Fruit fly (Drosophila melanogaster) whole organism, embryonic: ENCODE results near the gene dbe.
A peak's percentile ranks its signal among the peaks of the same experiment; 100 is the strongest.

Experiments used
- Adf1 ChIP-seq: fragments of 200-800 bp; sonication (Bioruptor generic); IDR thresholded peaks from 2 replicates; pipeline ENCODE4 v1.3.6; 2022; ENCODE audit warnings: missing biosample characterization, missing genetic modification characterization
- Aef1 ChIP-seq: fragments of 200-800 bp; sonication (Bioruptor generic); IDR thresholded peaks from 3 replicates; pipeline ENCODE4 v1.3.6; 2022; ENCODE audit warnings: missing biosample characterization, missing genetic modification characterization
- B-H2 ChIP-seq: fragments of 200-800 bp; sonication (Bioruptor generic); optimal IDR thresholded peaks from 2 replicates; lab custom pipeline; 2018; ENCODE audit warnings: missing biosample characterization, mild to moderate bottlenecking, missing genetic modification characterization
- CG10321 ChIP-seq: fragments of 200-800 bp; sonication (Bioruptor generic); IDR thresholded peaks from 2 replicates; pipeline ENCODE4 v1.3.6; 2022; ENCODE audit warnings: missing biosample characterization, missing genetic modification characterization
- CG11085 ChIP-seq: fragments of 200-800 bp; sonication (Bioruptor generic); IDR thresholded peaks from 2 replicates; pipeline ENCODE4 v1.3.6; 2022; ENCODE audit warnings: missing biosample characterization, missing genetic modification characterization
- CG11398 ChIP-seq: fragments of 200-800 bp; sonication (Bioruptor generic); optimal IDR thresholded peaks from 2 replicates; lab custom pipeline; 2016; ENCODE audit warnings: missing biosample characterization, missing genetic modification characterization
- CG12071 ChIP-seq: fragments of 200-800 bp; sonication (Bioruptor generic); optimal IDR thresholded peaks from 3 replicates; lab custom pipeline; 2018; ENCODE audit warnings: missing biosample characterization, mild to moderate bottlenecking, missing genetic modification characterization
- CG12769 ChIP-seq: fragments of 200-800 bp; sonication (Bioruptor generic); optimal IDR thresholded peaks from 2 replicates; lab custom pipeline; 2019; ENCODE audit warnings: missing biosample characterization, mild to moderate bottlenecking, missing genetic modification characterization, moderate library complexity
- CG17328 ChIP-seq: fragments of 200-800 bp; sonication (Bioruptor generic); IDR thresholded peaks from 2 replicates; pipeline ENCODE4 v1.3.6; 2022; ENCODE audit warnings: missing biosample characterization, missing genetic modification characterization
- CG2875 ChIP-seq: fragments of 200-800 bp; sonication (Bioruptor generic); optimal IDR thresholded peaks from 2 replicates; lab custom pipeline; 2017; ENCODE audit warnings: missing biosample characterization, mild to moderate bottlenecking, missing genetic modification characterization, missing genetic modification reagents
- CG3065 ChIP-seq: fragments of 200-800 bp; sonication (Bioruptor generic); optimal IDR thresholded peaks from 2 replicates; lab custom pipeline; 2016; ENCODE audit warnings: missing biosample characterization, missing genetic modification characterization
- CG31224 ChIP-seq: fragments of 200-800 bp; sonication (Bioruptor generic); IDR thresholded peaks from 2 replicates; pipeline ENCODE4 v1.3.6; 2022; ENCODE audit warnings: missing biosample characterization, missing genetic modification characterization
- CG31365 ChIP-seq: fragments of 200-800 bp; sonication (Bioruptor generic); optimal IDR thresholded peaks from 2 replicates; lab custom pipeline; 2018; ENCODE audit warnings: missing biosample characterization, mild to moderate bottlenecking, missing genetic modification characterization
- CG6175 ChIP-seq: fragments of 200-800 bp; sonication (Bioruptor generic); IDR thresholded peaks from 3 replicates; pipeline ENCODE4 v1.3.6; 2022; ENCODE audit warnings: missing biosample characterization, missing genetic modification characterization
- CG6272 ChIP-seq: fragments of 200-800 bp; sonication (Bioruptor generic); IDR thresholded peaks from 2 replicates; pipeline ENCODE4 v1.3.6; 2022; ENCODE audit warnings: missing biosample characterization, missing genetic modification characterization
- CG8089 ChIP-seq: fragments of 200-800 bp; sonication (Bioruptor generic); optimal IDR thresholded peaks from 3 replicates; lab custom pipeline; 2016; ENCODE audit warnings: missing biosample characterization, missing genetic modification characterization
- CG9609 ChIP-seq: fragments of 200-800 bp; sonication (Bioruptor generic); optimal IDR thresholded peaks from 3 replicates; lab custom pipeline; 2016; ENCODE audit warnings: missing biosample characterization, missing genetic modification characterization
- CG9797 ChIP-seq: fragments of 200-800 bp; sonication (Bioruptor generic); optimal IDR thresholded peaks from 3 replicates; lab custom pipeline; 2018; ENCODE audit warnings: missing biosample characterization, mild to moderate bottlenecking, missing genetic modification characterization
- Deaf1 ChIP-seq: fragments of 200-800 bp; optimal IDR thresholded peaks from 3 replicates; lab custom pipeline; 2019; ENCODE audit warnings: missing biosample characterization, mild to moderate bottlenecking, missing genetic modification characterization, moderate library complexity
- Dref ChIP-seq: fragments of 200-800 bp; sonication (Bioruptor generic); IDR thresholded peaks from 2 replicates; pipeline ENCODE4 v1.3.6; 2022; ENCODE audit warnings: missing biosample characterization, missing genetic modification characterization
- Fer1 ChIP-seq: fragments of 200-800 bp; sonication (Bioruptor generic); optimal IDR thresholded peaks from 2 replicates; lab custom pipeline; 2017; ENCODE audit warnings: missing biosample characterization, mild to moderate bottlenecking, missing genetic modification characterization
- Gsc ChIP-seq: fragments of 200-800 bp; sonication (Bioruptor generic); IDR thresholded peaks from 2 replicates; pipeline ENCODE4 v1.3.6; 2022; ENCODE audit warnings: missing biosample characterization, missing genetic modification characterization
- Hr39 ChIP-seq: fragments of >200 bp; optimal IDR thresholded peaks from 2 replicates; lab custom pipeline; 2017
- Jarid2 ChIP-seq: fragments of 200-800 bp; sonication (Bioruptor generic); optimal IDR thresholded peaks from 3 replicates; lab custom pipeline; 2017; ENCODE audit warnings: mild to moderate bottlenecking, missing biosample characterization, missing genetic modification reagents, missing genetic modification characterization
- PHDP ChIP-seq: fragments of 200-800 bp; sonication (Bioruptor generic); optimal IDR thresholded peaks from 3 replicates; lab custom pipeline; 2018; ENCODE audit warnings: missing biosample characterization, mild to moderate bottlenecking, missing genetic modification characterization, moderate library complexity
- Poxn ChIP-seq: fragments of 200-800 bp; sonication (Bioruptor generic); IDR thresholded peaks from 2 replicates; pipeline ENCODE4 v1.3.6; 2022; ENCODE audit warnings: missing biosample characterization, missing genetic modification characterization
- Rfx ChIP-seq: fragments of 200-800 bp; sonication (Bioruptor generic); IDR thresholded peaks from 2 replicates; pipeline ENCODE4 v1.3.6; 2022; ENCODE audit warnings: missing biosample characterization, missing genetic modification characterization
- YL-1 ChIP-seq: fragments of 200-800 bp; sonication (Bioruptor generic); optimal IDR thresholded peaks from 3 replicates; lab custom pipeline; 2017; ENCODE audit warnings: missing biosample characterization, mild to moderate bottlenecking, missing genetic modification characterization
- abd-A ChIP-seq: fragments of 200-800 bp; sonication (Bioruptor generic); optimal IDR thresholded peaks from 3 replicates; lab custom pipeline; 2019; ENCODE audit warnings: missing biosample characterization, mild to moderate bottlenecking, missing genetic modification characterization, moderate library complexity
- aop ChIP-seq: fragments of 200-800 bp; sonication (Bioruptor generic); IDR thresholded peaks from 2 replicates; pipeline ENCODE4 v1.3.6; 2022; ENCODE audit warnings: missing biosample characterization, missing genetic modification characterization
- ase ChIP-seq: fragments of 200-800 bp; sonication (Bioruptor generic); IDR thresholded peaks from 3 replicates; pipeline ENCODE4 v1.3.6; 2022; ENCODE audit warnings: missing biosample characterization, missing genetic modification characterization
- bab2 ChIP-seq: fragments of 200-800 bp; sonication (Bioruptor generic); optimal IDR thresholded peaks from 2 replicates; lab custom pipeline; 2016; ENCODE audit warnings: missing biosample characterization, missing genetic modification characterization
- bowl ChIP-seq: fragments of 200-800 bp; sonication (Bioruptor generic); IDR thresholded peaks from 2 replicates; pipeline ENCODE4 v1.3.6; 2022; ENCODE audit warnings: missing biosample characterization, missing genetic modification characterization
- btn ChIP-seq: fragments of 200-800 bp; sonication (Bioruptor generic); optimal IDR thresholded peaks from 2 replicates; lab custom pipeline; 2016; ENCODE audit warnings: missing biosample characterization, missing genetic modification characterization
- chinmo ChIP-seq: fragments of 200-800 bp; sonication (Bioruptor generic); IDR thresholded peaks from 4 replicates; pipeline ENCODE4 v1.3.6; 2022; ENCODE audit warnings: missing biosample characterization, missing genetic modification characterization; ENCODE audit not compliant: partially characterized antibody
- crp ChIP-seq, 2 experiments: fragments of 200-800 bp; sonication (Bioruptor generic); optimal IDR thresholded peaks; 2 replicates in 1 of 2; 3 replicates in 1 of 2; lab custom pipeline; 2017; ENCODE audit warnings: missing biosample characterization in 2 of 2, missing genetic modification characterization in 2 of 2, mild to moderate bottlenecking in 1 of 2, moderate library complexity in 1 of 2
- da ChIP-seq: fragments of 200-800 bp; sonication (Bioruptor generic); optimal IDR thresholded peaks from 2 replicates; lab custom pipeline; 2016; ENCODE audit warnings: missing biosample characterization, missing genetic modification characterization
- gsb-n ChIP-seq: fragments of 200-800 bp; sonication (Bioruptor generic); optimal IDR thresholded peaks from 3 replicates; lab custom pipeline; 2018; ENCODE audit warnings: missing biosample characterization, mild to moderate bottlenecking, missing genetic modification characterization
- her ChIP-seq: fragments of 200-800 bp; sonication (Bioruptor generic); optimal IDR thresholded peaks from 2 replicates; lab custom pipeline; 2016; ENCODE audit warnings: missing biosample characterization, missing genetic modification characterization
- nau ChIP-seq: fragments of 200-800 bp; sonication (Bioruptor generic); optimal IDR thresholded peaks from 3 replicates; lab custom pipeline; 2017; ENCODE audit warnings: missing biosample characterization, mild to moderate bottlenecking, missing genetic modification characterization, missing genetic modification reagents
- nerfin-1 ChIP-seq: fragments of 200-800 bp; sonication (Bioruptor generic); optimal IDR thresholded peaks from 3 replicates; lab custom pipeline; 2019; ENCODE audit warnings: missing biosample characterization, mild to moderate bottlenecking, missing genetic modification characterization, moderate library complexity
- pzg ChIP-seq: fragments of 200-800 bp; sonication (Bioruptor generic); optimal IDR thresholded peaks from 3 replicates; lab custom pipeline; 2018; ENCODE audit warnings: missing biosample characterization, mild to moderate bottlenecking, missing genetic modification characterization, moderate library complexity
- ranshi ChIP-seq: fragments of 200-800 bp; sonication (Bioruptor generic); IDR thresholded peaks from 2 replicates; pipeline ENCODE4 v1.3.6; 2022; ENCODE audit warnings: missing biosample characterization, missing genetic modification characterization
- scrt ChIP-seq: fragments of 200-800 bp; sonication (Bioruptor generic); optimal IDR thresholded peaks from 2 replicates; lab custom pipeline; 2018; ENCODE audit warnings: missing biosample characterization, mild to moderate bottlenecking, missing genetic modification characterization, moderate library complexity
- tna ChIP-seq: fragments of 200-800 bp; sonication (Bioruptor generic); IDR thresholded peaks from 2 replicates; pipeline ENCODE4 v1.3.6; 2022; ENCODE audit warnings: missing biosample characterization, missing genetic modification characterization; ENCODE audit not compliant: partially characterized antibody
- ttk ChIP-seq: fragments of 200-800 bp; sonication (Bioruptor generic); IDR thresholded peaks from 2 replicates; pipeline ENCODE4 v2.1.2; 2022; ENCODE audit warnings: missing biosample characterization, missing genetic modification characterization
- tup ChIP-seq: fragments of 200-800 bp; sonication (Bioruptor generic); optimal IDR thresholded peaks from 2 replicates; lab custom pipeline; 2016; ENCODE audit warnings: missing biosample characterization, mild to moderate bottlenecking, missing genetic modification characterization, moderate library complexity
- unpg ChIP-seq: fragments of 200-800 bp; sonication (Bioruptor generic); optimal IDR thresholded peaks from 3 replicates; lab custom pipeline; 2018; ENCODE audit warnings: missing biosample characterization, mild to moderate bottlenecking, missing genetic modification characterization, moderate library complexity
- vvl ChIP-seq: fragments of 200-800 bp; sonication (Bioruptor generic); IDR thresholded peaks from 2 replicates; pipeline ENCODE4 v1.3.6; 2022; ENCODE audit warnings: missing biosample characterization, missing genetic modification characterization
- wor ChIP-seq: fragments of 200-800 bp; sonication (Bioruptor generic); IDR thresholded peaks from 2 replicates; pipeline ENCODE4 v1.3.6; 2022; ENCODE audit warnings: missing biosample characterization, missing genetic modification characterization
- zfh1 ChIP-seq: fragments of 200-800 bp; sonication (Bioruptor generic); IDR thresholded peaks from 3 replicates; pipeline ENCODE4 v1.3.6; 2022; ENCODE audit warnings: missing biosample characterization, missing genetic modification characterization

Gene dbe

DNA sequence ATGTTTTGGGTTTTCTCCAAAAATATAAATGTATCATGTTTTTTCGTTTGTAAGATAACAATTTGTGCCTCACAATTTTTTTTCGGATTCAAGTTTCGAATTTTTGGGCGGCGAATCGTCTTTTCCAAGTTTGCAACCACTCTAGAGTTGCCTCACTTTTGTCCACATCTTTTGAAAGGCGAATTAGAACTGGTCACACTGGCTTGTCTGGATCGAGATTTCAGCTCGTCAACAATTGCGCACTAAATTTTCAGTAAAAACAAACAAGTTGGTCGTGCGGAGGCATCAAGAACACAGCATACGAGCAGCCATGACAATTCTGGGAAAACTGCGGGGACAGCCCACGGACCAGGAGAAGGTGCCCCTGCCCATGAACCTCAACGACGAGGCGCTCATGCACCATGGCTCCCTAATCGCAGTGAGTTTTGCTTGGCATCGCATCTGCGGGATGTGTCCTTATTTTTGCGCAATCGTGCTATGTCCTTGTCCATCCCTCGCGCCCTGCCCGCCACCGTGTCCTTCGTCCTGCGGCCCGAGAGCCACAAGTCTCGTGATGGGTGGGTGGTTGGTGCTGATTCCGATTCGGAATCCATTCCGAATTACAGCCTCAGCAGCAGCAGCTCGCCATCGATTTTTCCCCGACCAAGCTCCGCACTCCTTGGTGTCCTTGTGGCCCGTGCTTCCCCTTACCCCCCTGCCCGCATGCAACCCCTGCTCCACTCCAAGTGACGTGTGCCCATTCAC is 48.2 kb downstream of the dbe start, which contains the start of gene CG3662 (continued):
- TF ChIP-seq nerfin-1 (no peak), CG11398 (no peak), vvl (GFP tag; lab: Robert Waterston, UW) (0 out of 2 replicates have a peak, but pooled peaks have one; percentile 24), CG6272 (GFP tag; lab: Robert Waterston, UW) (no peak), CG11085 (GFP tag; lab: Robert Waterston, UW) (no peak), CG31365 (tag; lab: Kevin White, UChicago) (no peak), btn (GFP tag; lab: Kevin White, UChicago) (no peak), ttk (GFP tag; lab: Robert Waterston, UW) (no peak), CG9609 (no peak), CG2875 (GFP tag; lab: Kevin White, UChicago) (no peak), YL-1 (GFP tag; lab: Kevin White, UChicago) (peak; percentile 77), gsb-n (tag; lab: Kevin White, UChicago) (no peak), Poxn (GFP tag; lab: Robert Waterston, UW) (no peak), CG6175 (GFP tag; lab: Robert Waterston, UW) (no peak), pzg (GFP tag; lab: Kevin White, UChicago) (peak; percentile 95), bowl (GFP tag; lab: Robert Waterston, UW) (no peak), CG3065 (GFP tag; lab: Kevin White, UChicago) (no peak), Dref (GFP tag; lab: Robert Waterston, UW) (peak; percentile 54), bab2 (no peak), tna (GFP tag; lab: Robert Waterston, UW) (peak; percentile 10; the same call in 1 of the 2 replicates), wor (GFP tag; lab: Robert Waterston, UW) (no peak), nau (no peak), zfh1 (GFP tag; lab: Robert Waterston, UW) (no peak), PHDP (tag; lab: Kevin White, UChicago) (peak; percentile 3), CG9797 (GFP tag; lab: Kevin White, UChicago) (peak; percentile 89), abd-A (tag; lab: Kevin White, UChicago) (no peak), her (GFP tag; lab: Kevin White, UChicago) (peak; percentile 60), CG31224 (GFP tag; lab: Robert Waterston, UW) (no peak), Fer1 (peak; percentile 33), Hr39 (lab: Kevin White, UChicago) (no peak), Rfx (GFP tag; lab: Robert Waterston, UW) (no peak), crp (GFP tag; optimal IDR thresholded peaks at IDR 0.05; lab: Kevin White, UChicago) (no peak), B-H2 (GFP tag; lab: Kevin White, UChicago) (peak; percentile 22), Adf1 (no peak), Gsc (GFP tag; lab: Robert Waterston, UW) (no peak), Jarid2 (no peak), CG17328 (GFP tag; lab: Robert Waterston, UW) (no peak), chinmo (GFP tag; lab: Robert Waterston, UW) (0 out of 4 replicates have a peak, but pooled peaks have one; percentile 27), aop (GFP tag; lab: Robert Waterston, UW) (no peak), scrt (GFP tag; lab: Kevin White, UChicago) (peak; percentile 7), da (GFP tag; lab: Kevin White, UChicago) (no peak), CG12071 (GFP tag; lab: Kevin White, UChicago) (no peak), CG10321 (GFP tag; lab: Robert Waterston, UW) (no peak), CG8089 (no peak), tup (GFP tag; lab: Kevin White, UChicago) (no peak), Aef1 (no peak), Deaf1 (tag; lab: Kevin White, UChicago) (peak; percentile 85), CG12769 (no peak), ase (GFP tag; lab: Robert Waterston, UW) (no peak), unpg (GFP tag; lab: Kevin White, UChicago) (no peak), ranshi (no peak)
